Worm (Caenorhabditis elegans) whole organism, L4 larva: ENCODE results near the gene srw-99.
"Not testable (repeated sequence)": the region's sequence is repeated elsewhere in the genome, so short reads cannot be mapped to it uniquely, and the experiment has no call there.

Experiments used
- D1046.2 ChIP-seq: fragments of 200-800 bp; sonication (Bioruptor generic); IDR thresholded peaks from 2 replicates; pipeline ENCODE4 v1.3.6; 2022; ENCODE audit warnings: missing genetic modification characterization, missing compliant biosample characterization
- Y48G9A.11 ChIP-seq: fragments of 200-800 bp; sonication (Bioruptor generic); IDR thresholded peaks from 2 replicates; pipeline ENCODE4 v1.3.6; 2022; ENCODE audit warnings: missing genetic modification reagents, missing genetic modification characterization, missing compliant biosample characterization
- ZK546.5 ChIP-seq, 2 experiments: sonication (generic microtip); optimal IDR thresholded peaks; 2 replicates each; lab custom pipeline; 2017; ENCODE audit warnings: missing biosample characterization in 2 of 2, missing genetic modification characterization in 2 of 2
- daf-19 ChIP-seq: fragments of 200-800 bp; sonication (Bioruptor generic); conservative IDR thresholded peaks from 2 replicates; pipeline ENCODE4 v1.3.6; 2022; ENCODE audit warnings: missing genetic modification characterization, missing compliant biosample characterization
- dmd-8 ChIP-seq: fragments of 200-800 bp; sonication (Bioruptor generic); IDR thresholded peaks from 2 replicates; pipeline ENCODE4 v1.3.6; 2022; ENCODE audit warnings: missing genetic modification characterization, missing compliant biosample characterization
- dmd-9 ChIP-seq: fragments of 200-800 bp; sonication (Bioruptor generic); IDR thresholded peaks from 2 replicates; pipeline ENCODE4 v1.3.6; 2022; ENCODE audit warnings: missing genetic modification reagents, missing genetic modification characterization, missing compliant biosample characterization
- egl-43 ChIP-seq: fragments of 200-800 bp; sonication (Bioruptor generic); IDR thresholded peaks from 2 replicates; pipeline ENCODE4 v1.3.6; 2022; ENCODE audit warnings: missing genetic modification reagents, missing genetic modification characterization, missing compliant biosample characterization
- fkh-10 ChIP-seq: fragments of 150-350 bp; optimal IDR thresholded peaks from 2 replicates; lab custom pipeline; 2014; ENCODE audit warnings: missing biosample characterization, missing genetic modification reagents, missing genetic modification characterization
- gei-8 ChIP-seq: fragments of 200-800 bp; sonication (Bioruptor generic); optimal IDR thresholded peaks from 2 replicates; lab custom pipeline; 2018; ENCODE audit warnings: mild to moderate bottlenecking, missing genetic modification characterization, missing compliant biosample characterization
- hmg-1.1 ChIP-seq: fragments of 200-800 bp; sonication (Bioruptor generic); IDR thresholded peaks from 2 replicates; pipeline ENCODE4 v1.3.6; 2022; ENCODE audit warnings: missing genetic modification reagents, missing genetic modification characterization, missing compliant biosample characterization
- lin-29 ChIP-seq: fragments of 200-800 bp; sonication (Bioruptor generic); IDR thresholded peaks from 2 replicates; pipeline ENCODE4 v1.3.6; 2022; ENCODE audit warnings: missing genetic modification reagents, missing genetic modification characterization, missing compliant biosample characterization
- lir-3 ChIP-seq: sonication (generic microtip); optimal IDR thresholded peaks from 2 replicates; lab custom pipeline; 2016; ENCODE audit warnings: mild to moderate bottlenecking, missing genetic modification characterization, missing compliant biosample characterization
- mes-2 ChIP-seq: sonication (generic microtip); optimal IDR thresholded peaks from 2 replicates; lab custom pipeline; 2016; ENCODE audit warnings: missing genotype, mild to moderate bottlenecking, missing genetic modification characterization, missing compliant biosample characterization; ENCODE audit not compliant: poor library complexity, severe bottlenecking
- mxl-2 ChIP-seq: fragments of 200-800 bp; sonication (Bioruptor generic); conservative IDR thresholded peaks from 2 replicates; pipeline ENCODE4 v1.3.6; 2022; ENCODE audit warnings: missing genetic modification reagents, missing genetic modification characterization, missing compliant biosample characterization
- nhr-10 ChIP-seq: fragments of 150-350 bp; optimal IDR thresholded peaks from 2 replicates; lab custom pipeline; 2014; ENCODE audit warnings: missing biosample characterization, missing genetic modification characterization
- nhr-11 ChIP-seq: fragments of 150-350 bp; optimal IDR thresholded peaks from 2 replicates; lab custom pipeline; 2014; ENCODE audit warnings: missing biosample characterization, missing genetic modification characterization
- nhr-111 ChIP-seq: fragments of 200-800 bp; sonication (Bioruptor generic); optimal IDR thresholded peaks from 2 replicates; lab custom pipeline; 2018; ENCODE audit warnings: mild to moderate bottlenecking, missing genetic modification characterization, missing compliant biosample characterization
- nhr-6 ChIP-seq: fragments of 150-350 bp; optimal IDR thresholded peaks from 2 replicates; lab custom pipeline; 2014; ENCODE audit warnings: missing biosample characterization, missing genetic modification characterization
- nhr-77 ChIP-seq: fragments of 150-350 bp; optimal IDR thresholded peaks from 2 replicates; lab custom pipeline; 2014; ENCODE audit warnings: missing biosample characterization, missing genetic modification characterization
- sdz-12 ChIP-seq: fragments of 200-800 bp; sonication (Bioruptor generic); optimal IDR thresholded peaks from 2 replicates; lab custom pipeline; 2018; ENCODE audit warnings: mild to moderate bottlenecking, missing genetic modification characterization, missing compliant biosample characterization
- set-16 ChIP-seq: fragments of 200-800 bp; sonication (Bioruptor generic); IDR thresholded peaks from 2 replicates; pipeline ENCODE4 v1.3.6; 2022; ENCODE audit warnings: missing genetic modification reagents, missing genetic modification characterization, missing compliant biosample characterization
- snpc-1.2 ChIP-seq: fragments of 200-800 bp; sonication (Bioruptor generic); IDR thresholded peaks from 2 replicates; pipeline ENCODE4 v1.3.6; 2022; ENCODE audit warnings: missing genetic modification reagents, missing genetic modification characterization, missing compliant biosample characterization
- snpc-4 ChIP-seq: fragments of 150-350 bp; optimal IDR thresholded peaks from 2 replicates; lab custom pipeline; 2014; ENCODE audit warnings: missing biosample characterization, missing genetic modification characterization
- spr-1 ChIP-seq: sonication (generic microtip); optimal IDR thresholded peaks from 2 replicates; lab custom pipeline; 2016; ENCODE audit warnings: mild to moderate bottlenecking, missing genetic modification characterization, missing compliant biosample characterization
- tag-97 ChIP-seq: fragments of 200-800 bp; sonication (Bioruptor generic); IDR thresholded peaks from 2 replicates; pipeline ENCODE4 v1.3.6; 2022; ENCODE audit warnings: missing genetic modification characterization, missing compliant biosample characterization
- unc-130 ChIP-seq: sonication (generic microtip); optimal IDR thresholded peaks from 2 replicates; lab custom pipeline; 2016; ENCODE audit warnings: missing genetic modification reagents, missing genetic modification characterization, missing compliant biosample characterization
- unc-39 ChIP-seq: sonication (generic microtip); optimal IDR thresholded peaks from 2 replicates; lab custom pipeline; 2017; ENCODE audit warnings: missing biosample characterization, missing genetic modification characterization
- zfp-2 ChIP-seq: sonication (generic microtip); optimal IDR thresholded peaks from 2 replicates; lab custom pipeline; 2016; ENCODE audit warnings: mild to moderate bottlenecking, missing genetic modification characterization, missing compliant biosample characterization
- zfp-3 ChIP-seq: fragments of 200-800 bp; sonication (Bioruptor generic); conservative IDR thresholded peaks from 2 replicates; pipeline ENCODE4 v1.3.6; 2022; ENCODE audit warnings: missing genetic modification reagents, missing genetic modification characterization, missing compliant biosample characterization
- ztf-7 ChIP-seq: fragments of 150-350 bp; optimal IDR thresholded peaks from 2 replicates; lab custom pipeline; 2014; ENCODE audit warnings: missing biosample characterization, missing genetic modification characterization

Gene srw-99

DNA sequence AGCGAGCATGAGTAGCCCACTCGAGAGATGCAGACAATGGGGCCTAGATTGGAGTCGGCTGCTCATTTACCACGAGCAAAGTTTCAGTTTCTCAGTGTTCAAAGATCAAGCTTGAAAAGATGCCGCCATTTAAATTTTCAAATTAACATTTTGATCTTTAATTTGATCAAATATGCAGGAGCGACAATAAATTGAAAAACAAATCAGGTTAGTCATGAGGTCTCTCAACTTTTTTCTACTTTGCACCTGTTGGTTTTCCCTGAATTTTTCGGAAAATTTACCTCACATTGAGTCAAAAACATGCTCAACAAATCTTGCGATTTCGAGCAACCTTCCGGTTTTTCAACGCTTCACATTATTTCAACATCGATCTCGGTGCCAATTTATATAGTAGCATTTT lies 23.2 kb upstream of the srw-99 start, which contains the start of gene srh-5:
Gene srh-5 (plus strand): TSS at position 301 of the 400 bp plus-strand sequence.
- TF ChIP-seq mxl-2 (GFP tag; lab: Robert Waterston, UW) (no peak), zfp-3 (no peak), nhr-77 (tag; lab: Kevin White, UChicago) (no peak), nhr-10 (tag; lab: Kevin White, UChicago) (no peak), nhr-111 (GFP tag; lab: Kevin White, UChicago) (no peak), hmg-1.1 (GFP tag; lab: Robert Waterston, UW) (no peak), ZK546.5 (tag; optimal IDR thresholded peaks at IDR 0.05; lab: Kevin White, UChicago) (no peak), gei-8 (GFP tag; lab: Kevin White, UChicago) (no peak), daf-19 (GFP tag; lab: Robert Waterston, UW) (no peak), spr-1 (tag; lab: Kevin White, UChicago) (no peak), nhr-6 (tag; lab: Kevin White, UChicago) (no peak), D1046.2 (GFP tag; lab: Robert Waterston, UW) (no peak), nhr-11 (no peak), fkh-10 (GFP tag; lab: Kevin White, UChicago) (no peak), snpc-4 (tag; lab: Kevin White, UChicago) (no peak), sdz-12 (GFP tag; lab: Kevin White, UChicago) (no peak), unc-130 (GFP tag; lab: Kevin White, UChicago) (no peak)

DNA sequence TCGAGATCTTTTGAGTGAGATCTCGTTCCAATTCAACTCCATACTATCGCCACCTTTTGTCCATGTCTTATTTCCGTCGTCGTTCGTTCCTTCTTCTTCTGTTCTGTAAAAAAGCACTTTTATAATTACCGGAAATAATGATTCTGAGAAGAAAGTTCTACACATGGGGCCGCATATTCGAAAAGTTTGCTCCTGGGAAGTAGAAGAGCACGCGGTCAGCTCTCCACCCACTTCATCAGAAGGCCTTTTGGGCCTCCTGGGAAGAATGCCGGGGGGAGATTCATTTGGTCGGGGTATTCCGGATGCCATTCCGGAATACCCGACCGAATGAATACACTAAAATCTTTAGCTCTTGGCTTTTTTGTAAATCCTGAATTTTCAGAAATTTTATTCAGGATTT lies 16.0 kb upstream of the srw-99 start, which contains the start of gene Y46H3C.5:
Gene Y46H3C.5 (minus strand): TSS at position 2 of the 400 bp plus-strand sequence.
- not testable (repeated sequence) for TF ChIP-seq unc-39; zfp-2 (tag; lab: Kevin White, UChicago); ztf-7 (tag; lab: Kevin White, UChicago)

DNA sequence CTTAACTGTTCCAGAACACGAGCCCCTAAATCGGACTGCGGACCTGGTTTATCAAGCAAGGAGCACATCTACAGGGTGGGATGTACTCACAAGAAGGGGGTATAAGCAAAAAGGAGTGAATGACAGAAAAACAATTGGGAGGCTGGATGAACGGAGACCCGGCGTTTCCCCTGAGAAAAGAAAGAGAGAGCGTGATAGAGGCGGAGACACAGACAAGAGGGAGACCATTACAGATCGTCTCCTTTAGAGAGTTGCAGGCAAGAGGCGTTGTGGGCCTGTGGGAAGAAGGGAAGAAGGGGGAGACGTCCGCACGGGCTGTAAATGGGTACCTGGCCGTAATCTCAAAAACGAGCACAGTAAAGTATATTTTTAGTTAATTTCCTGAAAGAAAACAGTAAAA lies 14.7 kb upstream of the srw-99 start, which contains the start of gene Y46H3C.7:
Gene Y46H3C.7 (minus strand): TSS at position 147 of the 400 bp plus-strand sequence.
- 0 out of 2 replicates have a peak, but pooled peaks have one; percentile 41 for TF ChIP-seq egl-43

DNA sequence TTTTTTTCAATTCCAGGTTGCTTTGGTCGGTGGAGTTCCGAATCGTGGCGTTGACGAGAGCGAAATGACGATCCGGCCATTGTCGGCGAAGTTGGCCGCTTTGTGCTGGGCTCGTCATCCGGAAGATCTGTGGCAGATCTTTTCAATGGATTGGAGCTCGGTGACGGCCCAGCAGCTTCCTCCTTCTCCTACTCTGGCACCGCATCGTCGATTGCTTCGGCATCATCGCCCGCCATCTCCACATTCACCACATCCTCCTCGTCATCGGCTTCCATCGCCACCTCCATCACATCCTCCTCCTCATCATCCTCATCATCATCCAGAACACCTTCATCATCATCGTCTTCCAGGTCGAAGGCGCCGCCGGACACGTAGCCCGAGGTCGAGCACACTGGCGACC lies 10.1 kb upstream of the srw-99 start:
- TF ChIP-seq set-16 (peak; percentile 88), lir-3 (tag; lab: Kevin White, UChicago) (no peak)

DNA sequence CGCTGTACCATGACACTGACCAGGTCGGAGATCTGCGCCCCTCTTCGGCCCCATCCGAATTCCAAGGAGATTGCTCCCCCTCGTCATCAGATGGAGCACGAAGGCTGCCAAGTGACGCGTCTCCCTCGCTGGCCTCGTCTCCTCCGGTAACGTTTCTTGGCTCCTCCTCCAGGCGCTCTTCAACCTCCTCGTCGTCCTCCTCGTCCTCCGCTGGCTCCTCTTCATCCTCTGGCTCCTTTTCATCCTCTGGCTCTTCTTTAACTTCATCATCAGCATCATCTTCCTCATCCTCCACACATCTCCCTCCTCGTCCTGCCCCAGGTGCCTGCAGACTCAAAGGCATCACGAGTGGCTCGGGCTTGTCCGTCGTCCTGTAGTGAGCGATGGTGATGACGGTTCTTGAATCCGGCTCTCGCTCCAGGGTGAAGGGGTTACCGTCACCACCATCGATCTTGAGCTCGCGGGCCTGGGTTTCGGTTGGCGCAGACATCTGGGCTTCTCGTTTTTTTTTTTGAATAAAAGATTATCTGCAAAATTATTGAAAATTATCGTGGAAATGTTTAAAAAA lies 9.2 kb upstream of the srw-99 start:
- TF ChIP-seq dmd-8 (GFP tag; lab: Robert Waterston, UW) (peak; percentile 43; the same call in 1 of the 2 replicates), dmd-9 (no peak), sdz-12 (GFP tag; lab: Kevin White, UChicago) (no peak), mes-2 (no peak), tag-97 (GFP tag; lab: Robert Waterston, UW) (no peak), lin-29 (no peak), set-16 (peak; percentile 93)

DNA sequence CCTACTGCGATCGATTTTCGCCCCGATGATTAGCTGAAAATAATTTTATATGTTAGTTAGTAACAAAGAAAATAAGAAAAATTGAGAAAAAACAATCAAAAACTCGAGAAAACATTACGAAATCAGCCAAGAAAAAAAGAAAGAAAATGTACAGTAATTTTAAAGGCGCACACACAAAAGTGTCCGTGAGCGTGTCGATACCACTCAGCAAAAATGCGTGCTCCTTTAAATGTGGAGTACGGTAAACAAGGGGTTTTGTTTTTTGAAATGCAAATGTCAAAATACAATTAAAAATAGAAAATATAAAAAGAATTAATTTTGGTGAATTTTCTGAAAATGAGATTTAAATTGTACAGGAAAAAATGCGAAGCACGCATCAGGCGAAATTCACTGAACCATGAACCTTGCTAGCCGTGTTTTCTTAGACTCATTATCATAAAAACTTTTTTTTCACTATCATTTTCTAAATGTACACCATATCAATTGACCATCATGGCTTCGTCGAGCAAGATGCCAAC lies 6.9 kb upstream of the srw-99 start, which contains the start of gene srw-90:
Gene srw-90 (plus strand): TSS at position 468 of the 518 bp plus-strand sequence.
- 0 out of 2 replicates have a peak, but pooled peaks have one; percentile 17 for TF ChIP-seq snpc-1.2
- no peak for TF ChIP-seq sdz-12 (GFP tag; lab: Kevin White, UChicago)
- TF ChIP-seq Y48G9A.11, result no peak
- TF ChIP-seq daf-19 (GFP tag; lab: Robert Waterston, UW), result no peak
